Fruit fly (Drosophila melanogaster): ENCODE results near the gene Mkp3.

Gene Mkp3

DNA sequence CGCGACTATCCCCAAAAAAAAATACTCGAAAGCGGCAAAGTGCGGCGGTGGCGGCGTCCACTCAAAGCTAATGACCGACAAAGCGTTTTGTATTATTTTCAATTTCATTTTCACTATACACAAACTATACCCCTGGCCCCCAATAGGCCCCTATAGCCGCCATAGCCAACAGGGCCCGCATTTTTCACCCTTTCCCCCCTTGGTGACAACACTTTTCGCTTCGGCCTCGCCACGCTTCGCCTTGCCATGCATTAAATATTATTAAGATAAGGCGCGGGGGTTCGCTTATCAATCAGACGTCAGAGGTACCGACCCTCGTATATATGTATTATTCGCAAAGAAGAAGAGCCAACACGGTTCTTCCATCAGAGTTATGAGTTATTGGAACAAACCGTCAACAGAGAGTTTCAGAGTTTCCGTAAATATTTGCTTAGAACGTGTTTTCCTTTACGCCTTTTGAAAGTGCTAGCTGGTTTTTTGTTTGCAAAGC, 46.0 kb downstream of the Mkp3 start:
- TF ChIP-seq foxo (GFP tag; optimal IDR thresholded peaks at IDR 0.05) (no peak), Mio (GFP tag; optimal IDR thresholded peaks at IDR 0.05) (no peak), Rel (GFP tag; optimal IDR thresholded peaks at IDR 0.05) (no peak), Rel (tag; optimal IDR thresholded peaks at IDR 0.05) (peak; percentile 5), tai (GFP tag; optimal IDR thresholded peaks at IDR 0.05) (no peak), dl (GFP tag; optimal IDR thresholded peaks at IDR 0.05; ENCODE audit: insufficient read depth in 1 of 2, partially characterized antibody in 2 of 2) (no peak), sv (GFP tag; optimal IDR thresholded peaks at IDR 0.05) (no peak), jim (GFP tag; optimal IDR thresholded peaks at IDR 0.05) (no peak), fru (GFP tag; optimal IDR thresholded peaks at IDR 0.05) (no peak), Sp1 (GFP tag; optimal IDR thresholded peaks at IDR 0.05) (no peak), br (GFP tag; optimal IDR thresholded peaks at IDR 0.05) (peak; percentile 3), pan (optimal IDR thresholded peaks at IDR 0.05) (no peak), h (GFP tag; optimal IDR thresholded peaks at IDR 0.05) (peak; percentile 83), lola (GFP tag; optimal IDR thresholded peaks at IDR 0.05) (no peak), Myc (optimal IDR thresholded peaks at IDR 0.05) (no peak), psq (GFP tag; optimal IDR thresholded peaks at IDR 0.05) (peak; percentile 5), CG32264 (GFP tag; optimal IDR thresholded peaks at IDR 0.05) (no peak), OdsH (GFP tag; optimal IDR thresholded peaks at IDR 0.05) (no peak)

- TF ChIP-seq pan (optimal IDR thresholded peaks at IDR 0.05), result no peak
- no peak for TF ChIP-seq jim (GFP tag; optimal IDR thresholded peaks at IDR 0.05)
- TF ChIP-seq Mio (GFP tag; optimal IDR thresholded peaks at IDR 0.05), result no peak
- no peak for TF ChIP-seq dl (GFP tag; optimal IDR thresholded peaks at IDR 0.05; ENCODE audit: insufficient read depth in 1 of 2, partially characterized antibody in 2 of 2)
- TF ChIP-seq Hnf4 (GFP tag; optimal IDR thresholded peaks at IDR 0.05), result no peak
- no peak for TF ChIP-seq CrebA (GFP tag; optimal IDR thresholded peaks at IDR 0.05; ENCODE audit: borderline replicate concordance)
- no peak for TF ChIP-seq Rel (GFP tag; optimal IDR thresholded peaks at IDR 0.05)
- no peak for TF ChIP-seq Rel (tag; optimal IDR thresholded peaks at IDR 0.05)
- no peak for TF ChIP-seq Dif (GFP tag; optimal IDR thresholded peaks at IDR 0.05; ENCODE audit: partially characterized antibody)
- TF ChIP-seq ey (GFP tag; optimal IDR thresholded peaks at IDR 0.05), result no peak
- no peak for TF ChIP-seq Hr83 (GFP tag; optimal IDR thresholded peaks at IDR 0.05; ENCODE audit: poor library complexity, severe bottlenecking)
- TF ChIP-seq fru (GFP tag; optimal IDR thresholded peaks at IDR 0.05), result no peak
- no peak for TF ChIP-seq h (GFP tag; optimal IDR thresholded peaks at IDR 0.05)
- TF ChIP-seq CG32264 (GFP tag; optimal IDR thresholded peaks at IDR 0.05), result no peak
- no peak for TF ChIP-seq Myc (optimal IDR thresholded peaks at IDR 0.05)
- TF ChIP-seq woc (GFP tag; optimal IDR thresholded peaks at IDR 0.05), result no peak
Observed at dm6 chr3L:19037051-19037450, 49.2 kb downstream of the Mkp3 start.

DNA sequence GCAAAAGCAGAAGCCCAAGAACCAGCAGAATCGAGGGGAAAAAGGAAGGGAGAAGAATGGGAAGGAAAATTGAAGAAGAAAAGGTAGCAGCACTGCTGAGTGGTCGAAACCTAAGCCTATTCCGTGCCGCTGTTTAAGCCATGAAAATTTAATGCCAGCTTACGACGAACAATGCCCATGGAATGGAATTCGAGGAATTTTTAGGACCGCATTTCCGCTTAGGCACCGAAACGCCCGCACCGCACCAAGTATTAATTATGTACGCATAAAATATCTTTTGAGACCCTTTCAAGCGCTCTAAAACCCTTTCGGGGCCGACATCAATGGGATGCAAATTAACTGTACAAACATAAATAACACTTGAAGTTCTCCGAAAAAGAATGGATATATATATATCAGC, 50.1 kb downstream of the Mkp3 start:
- TF ChIP-seq CG9705 (GFP tag; optimal IDR thresholded peaks at IDR 0.05), result no peak
- no peak for TF ChIP-seq jim (GFP tag; optimal IDR thresholded peaks at IDR 0.05)
- TF ChIP-seq dmrt93B (GFP tag; optimal IDR thresholded peaks at IDR 0.05), result no peak
- TF ChIP-seq h (GFP tag; optimal IDR thresholded peaks at IDR 0.05), result no peak
- no peak for TF ChIP-seq Abd-B (GFP tag; optimal IDR thresholded peaks at IDR 0.05)
- no peak for TF ChIP-seq Myc (optimal IDR thresholded peaks at IDR 0.05)
- TF ChIP-seq Sp1 (GFP tag; optimal IDR thresholded peaks at IDR 0.05), result no peak
- no peak for TF ChIP-seq CG32264 (GFP tag; optimal IDR thresholded peaks at IDR 0.05)
- no peak for TF ChIP-seq usp (GFP tag; optimal IDR thresholded peaks at IDR 0.05)
- no peak for TF ChIP-seq sv (GFP tag; optimal IDR thresholded peaks at IDR 0.05)
- no peak for TF ChIP-seq Hr78 (GFP tag; optimal IDR thresholded peaks at IDR 0.05)
- TF ChIP-seq sage (GFP tag; optimal IDR thresholded peaks at IDR 0.05), result no peak
- TF ChIP-seq Mio (GFP tag; optimal IDR thresholded peaks at IDR 0.05), result no peak
- no peak for TF ChIP-seq tai (GFP tag; optimal IDR thresholded peaks at IDR 0.05)
- TF ChIP-seq Jra (GFP tag; optimal IDR thresholded peaks at IDR 0.05), result no peak
- no peak for TF ChIP-seq woc (GFP tag; optimal IDR thresholded peaks at IDR 0.05)

DNA sequence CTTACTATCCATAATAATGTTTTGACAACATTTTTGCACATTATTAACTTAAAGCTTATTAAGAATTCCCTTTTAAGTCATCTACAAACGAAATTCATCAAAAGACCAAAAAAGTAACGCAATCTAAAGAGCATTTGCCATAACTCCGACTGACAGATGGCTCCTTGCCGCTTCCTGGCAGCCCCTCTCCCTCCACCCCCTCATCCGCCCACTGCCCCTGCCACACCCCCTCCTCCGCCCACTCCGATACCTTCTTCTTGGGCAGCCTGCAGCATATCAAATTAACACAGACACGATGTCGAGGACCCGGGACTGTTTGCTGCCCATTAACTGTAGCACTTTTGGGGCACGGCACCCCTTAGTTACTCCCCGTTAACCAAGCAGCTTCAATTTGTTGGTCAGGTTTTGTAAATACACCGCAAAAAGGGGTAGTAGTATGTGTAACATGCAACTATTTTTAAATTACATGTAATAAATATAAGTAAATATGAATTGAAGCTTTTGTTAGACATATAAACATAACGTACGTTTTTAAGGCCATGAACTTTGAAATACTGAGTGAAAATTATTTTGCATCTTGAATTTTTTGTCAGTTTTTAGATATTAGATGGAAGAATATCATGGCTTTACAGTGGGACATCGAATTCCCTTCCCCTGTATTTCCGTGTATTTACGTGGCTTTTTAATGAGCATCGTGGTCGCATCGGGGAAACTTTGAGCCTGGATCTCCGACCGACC, 50.9 kb downstream of the Mkp3 start:
- TF ChIP-seq Rel (GFP tag; optimal IDR thresholded peaks at IDR 0.05), result no peak
- no peak for TF ChIP-seq Rel (tag; optimal IDR thresholded peaks at IDR 0.05)
- TF ChIP-seq CG32264 (GFP tag; optimal IDR thresholded peaks at IDR 0.05), result no peak
- TF ChIP-seq br (GFP tag; optimal IDR thresholded peaks at IDR 0.05), result peak; percentile 25
- peak; percentile 35 for TF ChIP-seq CG9705 (GFP tag; optimal IDR thresholded peaks at IDR 0.05)
- TF ChIP-seq h (GFP tag; optimal IDR thresholded peaks at IDR 0.05), result peak; percentile 57
- peak; percentile 70 for TF ChIP-seq Sp1 (GFP tag; optimal IDR thresholded peaks at IDR 0.05)
- TF ChIP-seq Mio (GFP tag; optimal IDR thresholded peaks at IDR 0.05), result no peak
- peak; percentile 62 for TF ChIP-seq HLH106 (tag; optimal IDR thresholded peaks at IDR 0.05)
- peak; percentile 24 for TF ChIP-seq dmrt93B (GFP tag; optimal IDR thresholded peaks at IDR 0.05)
- TF ChIP-seq brk (GFP tag; optimal IDR thresholded peaks at IDR 0.05), result peak; percentile 10
- peak; percentile 44 for TF ChIP-seq ey (GFP tag; optimal IDR thresholded peaks at IDR 0.05)
- TF ChIP-seq CrebA (GFP tag; optimal IDR thresholded peaks at IDR 0.05; ENCODE audit: borderline replicate concordance), result no peak
- TF ChIP-seq fru (GFP tag; optimal IDR thresholded peaks at IDR 0.05), result peak; percentile 70
- peak; percentile 53 for TF ChIP-seq OdsH (GFP tag; optimal IDR thresholded peaks at IDR 0.05)
- peak; percentile 27 for TF ChIP-seq rgr (GFP tag; optimal IDR thresholded peaks at IDR 0.05)
- no peak for TF ChIP-seq dl (GFP tag; optimal IDR thresholded peaks at IDR 0.05; ENCODE audit: insufficient read depth in 1 of 2, partially characterized antibody in 2 of 2)
- peak; percentile 28 for TF ChIP-seq woc (GFP tag; optimal IDR thresholded peaks at IDR 0.05)
- peak; percentile 68 for TF ChIP-seq Dfd (GFP tag; optimal IDR thresholded peaks at IDR 0.05)
- no peak for TF ChIP-seq Hnf4 (GFP tag; optimal IDR thresholded peaks at IDR 0.05)
- peak; percentile 53 for TF ChIP-seq psq (GFP tag; optimal IDR thresholded peaks at IDR 0.05)
- peak in 1 of 2 experiments; percentile 54 for TF ChIP-seq foxo (GFP tag; optimal IDR thresholded peaks at IDR 0.05)

Data from whole organism, wandering third instar larva.